Worm (Caenorhabditis elegans) whole organism, L4 larva: Measurements from ENCODE around the gene asp-12.
A peak's percentile ranks its signal among the peaks of the same experiment; 100 is the strongest.

Source experiments
- F10B5.3 ChIP-seq: sonication (generic microtip); optimal IDR thresholded peaks from 2 replicates; lab custom pipeline; 2016; ENCODE audit warnings: mild to moderate bottlenecking, missing genetic modification characterization, missing compliant biosample characterization
- F49E8.2 ChIP-seq: sonication (generic microtip); optimal IDR thresholded peaks from 2 replicates; lab custom pipeline; 2016; ENCODE audit warnings: missing compliant biosample characterization, mild to moderate bottlenecking, missing genetic modification characterization, borderline replicate concordance
- ceh-32 ChIP-seq: sonication (generic microtip); optimal IDR thresholded peaks from 2 replicates; lab custom pipeline; 2016; ENCODE audit warnings: mild to moderate bottlenecking, missing genetic modification characterization, missing compliant biosample characterization; ENCODE audit not compliant: poor library complexity
- daf-19 ChIP-seq: fragments of 200-800 bp; sonication (Bioruptor generic); conservative IDR thresholded peaks from 2 replicates; pipeline ENCODE4 v1.3.6; 2022; ENCODE audit warnings: missing genetic modification characterization, missing compliant biosample characterization
- dve-1 ChIP-seq: sonication (generic microtip); optimal IDR thresholded peaks from 2 replicates; lab custom pipeline; 2017; ENCODE audit warnings: antibody characterized with exemption, mild to moderate bottlenecking, missing genetic modification characterization, missing compliant biosample characterization; ENCODE audit not compliant: insufficient read depth
- fkh-10 ChIP-seq: fragments of 150-350 bp; optimal IDR thresholded peaks from 2 replicates; lab custom pipeline; 2014; ENCODE audit warnings: missing biosample characterization, missing genetic modification reagents, missing genetic modification characterization
- lin-13 ChIP-seq: fragments of 150-350 bp; optimal IDR thresholded peaks from 2 replicates; lab custom pipeline; 2014; ENCODE audit warnings: missing biosample characterization, missing genetic modification reagents, missing genetic modification characterization
- lin-38 ChIP-seq: fragments of 200-800 bp; sonication (Bioruptor generic); IDR thresholded peaks from 2 replicates; pipeline ENCODE4 v1.3.6; 2022; ENCODE audit warnings: missing genetic modification reagents, missing genetic modification characterization, missing compliant biosample characterization
- unc-62 ChIP-seq, 3 experiments: fragments of 150-350 bp in 1 of 3; sonication (generic microtip); optimal IDR thresholded peaks in 2 of 3; peaks in 1 of 3; 1 replicate in 1 of 3; 2 replicates in 2 of 3; lab custom pipeline; 2014 to 2017; ENCODE audit warnings: missing biosample characterization in 3 of 3, missing genetic modification characterization in 3 of 3, missing genetic modification reagents in 3 of 3, missing genotype in 1 of 3

DNA sequence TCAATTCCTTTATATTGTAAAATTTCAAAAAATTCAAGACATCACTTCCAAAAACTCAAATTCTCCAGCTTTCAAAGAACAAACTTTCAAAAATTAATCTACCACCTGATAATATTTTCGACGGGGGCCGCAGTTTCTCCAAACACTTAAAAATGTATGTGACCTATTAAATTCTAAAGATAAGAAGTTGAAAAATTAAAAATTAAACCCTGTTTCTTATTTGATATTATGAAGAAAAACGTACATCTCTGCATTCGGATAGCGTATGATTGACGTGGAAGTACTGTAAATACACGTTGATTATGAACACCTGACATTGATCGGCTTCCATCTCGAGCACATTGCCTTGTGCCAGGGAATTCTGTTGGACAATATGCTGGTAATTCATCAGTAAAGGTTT lies 36.9 kb downstream of the asp-12 start:
- TF ChIP-seq fkh-10 (GFP tag; lab: Kevin White, UChicago) (no peak), F49E8.2 (tag; lab: Kevin White, UChicago) (no peak), ceh-32 (tag; lab: Kevin White, UChicago) (no peak), unc-62 (GFP tag; optimal IDR thresholded peaks at IDR 0.05 in 1 of 2; lab: Kevin White, UChicago) (no peak), unc-62 (tag; optimal IDR thresholded peaks at IDR 0.05; lab: Kevin White, UChicago) (no peak), F10B5.3 (no peak), lin-38 (GFP tag; lab: Robert Waterston, UW) (no peak), lin-13 (no peak), dve-1 (tag; lab: Kevin White, UChicago) (peak; percentile 43), daf-19 (GFP tag; lab: Robert Waterston, UW) (no peak)
